Worm (Caenorhabditis elegans) whole organism, L3 larva: ENCODE data around the gene twk-25.
A peak's percentile ranks its signal among the peaks of the same experiment; 100 is the strongest.

Experiments
- R02D3.7 ChIP-seq: fragments of 150-350 bp; optimal IDR thresholded peaks from 2 replicates; lab custom pipeline; 2014; ENCODE audit warnings: missing biosample characterization, missing genetic modification characterization
- aly-2 ChIP-seq: fragments of 150-350 bp; optimal IDR thresholded peaks from 2 replicates; lab custom pipeline; 2014; ENCODE audit warnings: missing biosample characterization, missing genetic modification characterization
- ceh-16 ChIP-seq: sonication (generic microtip); optimal IDR thresholded peaks from 2 replicates; lab custom pipeline; 2017; ENCODE audit warnings: missing biosample characterization, missing genetic modification characterization
- ceh-28 ChIP-seq: fragments of 150-350 bp; optimal IDR thresholded peaks from 2 replicates; lab custom pipeline; 2014; ENCODE audit warnings: missing biosample characterization, missing genetic modification reagents, missing genetic modification characterization
- ceh-82 ChIP-seq: fragments of 150-350 bp; optimal IDR thresholded peaks from 2 replicates; lab custom pipeline; 2014; ENCODE audit warnings: missing biosample characterization, missing genetic modification characterization
- egl-5 ChIP-seq: fragments of 150-350 bp; optimal IDR thresholded peaks from 2 replicates; lab custom pipeline; 2017; ENCODE audit warnings: missing biosample characterization, missing genetic modification reagents, missing genetic modification characterization, inconsistent platforms
- elt-1 ChIP-seq: fragments of 150-350 bp; optimal IDR thresholded peaks from 2 replicates; lab custom pipeline; 2014; ENCODE audit warnings: missing biosample characterization, missing genetic modification characterization
- elt-2 ChIP-seq: sonication (generic microtip); optimal IDR thresholded peaks from 2 replicates; lab custom pipeline; 2016; ENCODE audit warnings: missing genetic modification reagents, mild to moderate bottlenecking, missing genetic modification characterization, missing compliant biosample characterization
- elt-3 ChIP-seq, 3 experiments: fragments of 150-350 bp in 1 of 3; sonication (generic microtip) in 2 of 3; optimal IDR thresholded peaks; 2 replicates in 2 of 3; 4 replicates in 1 of 3; lab custom pipeline; 2014 to 2017; ENCODE audit warnings: missing biosample characterization in 3 of 3, missing genetic modification characterization in 3 of 3
- eor-1 ChIP-seq, 2 experiments: fragments of 150-350 bp; optimal IDR thresholded peaks; 2 replicates each; lab custom pipeline; 2014 to 2018; ENCODE audit warnings: missing biosample characterization in 2 of 2, missing genetic modification characterization in 2 of 2
- fkh-10 ChIP-seq: sonication (generic microtip); optimal IDR thresholded peaks from 2 replicates; lab custom pipeline; 2017; ENCODE audit warnings: missing biosample characterization, missing genetic modification reagents, missing genetic modification characterization
- fos-1 ChIP-seq: fragments of 150-350 bp; optimal IDR thresholded peaks from 2 replicates; lab custom pipeline; 2014; ENCODE audit warnings: missing biosample characterization, missing genetic modification characterization
- hmg-11 ChIP-seq: sonication (generic microtip); optimal IDR thresholded peaks from 2 replicates; lab custom pipeline; 2016; ENCODE audit warnings: missing genetic modification characterization, missing compliant biosample characterization
- jun-1 ChIP-seq: fragments of 150-350 bp; optimal IDR thresholded peaks from 2 replicates; lab custom pipeline; 2014; ENCODE audit warnings: missing biosample characterization, missing genetic modification reagents, missing genetic modification characterization
- lin-39 ChIP-seq: fragments of 150-350 bp; optimal IDR thresholded peaks from 2 replicates; lab custom pipeline; 2018; ENCODE audit warnings: missing biosample characterization, missing genetic modification reagents, missing genetic modification characterization
- lsy-12 ChIP-seq: sonication (generic microtip); optimal IDR thresholded peaks from 2 replicates; lab custom pipeline; 2016; ENCODE audit warnings: mild to moderate bottlenecking, missing genetic modification characterization, missing compliant biosample characterization
- nfya-1 ChIP-seq: sonication (generic microtip); optimal IDR thresholded peaks from 2 replicates; lab custom pipeline; 2017; ENCODE audit warnings: missing genetic modification characterization, mild to moderate bottlenecking, missing compliant biosample characterization, antibody characterized with exemption, moderate library complexity; ENCODE audit not compliant: insufficient read depth
- nhr-23 ChIP-seq: fragments of 150-350 bp; optimal IDR thresholded peaks from 2 replicates; lab custom pipeline; 2014; ENCODE audit warnings: missing biosample characterization, missing genetic modification reagents, missing genetic modification characterization
- nhr-237 ChIP-seq: fragments of 150-350 bp; optimal IDR thresholded peaks from 2 replicates; lab custom pipeline; 2014; ENCODE audit warnings: missing biosample characterization, missing genetic modification characterization
- nhr-25 ChIP-seq: sonication (generic microtip); optimal IDR thresholded peaks from 2 replicates; lab custom pipeline; 2017; ENCODE audit warnings: missing biosample characterization, missing genetic modification characterization
- nhr-43 ChIP-seq: sonication (generic microtip); optimal IDR thresholded peaks from 2 replicates; lab custom pipeline; 2016; ENCODE audit warnings: mild to moderate bottlenecking, missing genetic modification characterization, missing compliant biosample characterization; ENCODE audit not compliant: poor library complexity, severe bottlenecking
- nhr-67 ChIP-seq: fragments of 150-350 bp; optimal IDR thresholded peaks from 2 replicates; lab custom pipeline; 2014; ENCODE audit warnings: missing biosample characterization, missing genetic modification characterization
- nhr-77 ChIP-seq: fragments of 150-350 bp; optimal IDR thresholded peaks from 2 replicates; lab custom pipeline; 2014; ENCODE audit warnings: missing biosample characterization, missing genetic modification characterization
- pha-4 ChIP-seq: fragments of 150-350 bp; optimal IDR thresholded peaks from 2 replicates; lab custom pipeline; 2014; ENCODE audit warnings: missing biosample characterization, missing genetic modification reagents, missing genetic modification characterization
- pqm-1 ChIP-seq: fragments of 150-350 bp; optimal IDR thresholded peaks from 2 replicates; lab custom pipeline; 2017; ENCODE audit warnings: missing biosample characterization, missing genetic modification characterization, inconsistent platforms
- skn-1 ChIP-seq: fragments of 150-350 bp; optimal IDR thresholded peaks from 2 replicates; lab custom pipeline; 2014; ENCODE audit warnings: missing biosample characterization, missing genetic modification characterization
- snpc-4 ChIP-seq: fragments of 150-350 bp; optimal IDR thresholded peaks from 2 replicates; lab custom pipeline; 2014; ENCODE audit warnings: missing biosample characterization, missing genetic modification characterization
- tbx-2 ChIP-seq: sonication (generic microtip); optimal IDR thresholded peaks from 2 replicates; lab custom pipeline; 2016; ENCODE audit warnings: mild to moderate bottlenecking, missing genetic modification characterization, missing compliant biosample characterization
- unc-62 ChIP-seq: fragments of 150-350 bp; sonication (generic microtip); optimal IDR thresholded peaks from 4 replicates; lab custom pipeline; 2014; ENCODE audit warnings: missing biosample characterization, missing genetic modification reagents, missing genetic modification characterization
- zag-1 ChIP-seq: fragments of 150-350 bp; optimal IDR thresholded peaks from 2 replicates; lab custom pipeline; 2014; ENCODE audit warnings: missing biosample characterization, missing genetic modification characterization
- ztf-11 ChIP-seq: fragments of 150-350 bp; optimal IDR thresholded peaks from 2 replicates; lab custom pipeline; 2014; ENCODE audit warnings: missing biosample characterization, missing genetic modification characterization
- ztf-4 ChIP-seq: fragments of 150-350 bp; optimal IDR thresholded peaks from 2 replicates; lab custom pipeline; 2014; ENCODE audit warnings: missing biosample characterization, missing genetic modification characterization

The twk-25 gene

ce11 chrIV:11486859-11487258 is 17.7 kb upstream of the twk-25 start:
- TF ChIP-seq nfya-1 (tag; lab: Kevin White, UChicago) (no peak), hmg-11 (peak; percentile 5)

- TF ChIP-seq pqm-1 (peak; percentile 55), hmg-11 (no peak), nhr-43 (tag; lab: Kevin White, UChicago) (peak; percentile 19), elt-3 (tag; optimal IDR thresholded peaks at IDR 0.05; lab: Kevin White, UChicago) (peak in 1 of 3 experiments; percentile 82), elt-1 (tag; lab: Kevin White, UChicago) (no peak), ztf-4 (no peak), nhr-77 (tag; lab: Kevin White, UChicago) (no peak), fos-1 (tag; lab: Kevin White, UChicago) (no peak), elt-2 (tag; lab: Kevin White, UChicago) (peak; percentile 67)
Measured at ce11 chrIV:11487889-11488556, 16.5 kb upstream of the twk-25 start.

- TF ChIP-seq jun-1 (peak; percentile 46), nhr-237 (tag; lab: Kevin White, UChicago) (no peak), ceh-28 (tag; lab: Kevin White, UChicago) (no peak), skn-1 (no peak), elt-2 (tag; lab: Kevin White, UChicago) (peak; percentile 86), pqm-1 (peak; percentile 57), pha-4 (tag; lab: Kevin White, UChicago) (peak; percentile 44), snpc-4 (tag; lab: Kevin White, UChicago) (no peak), ceh-82 (tag; lab: Kevin White, UChicago) (no peak), nfya-1 (tag; lab: Kevin White, UChicago) (no peak), ztf-11 (tag; lab: Kevin White, UChicago) (no peak)
- TF ChIP-seq, all 47 proteins: peak for 4
Measured at ce11 chrIV:11489077-11489476, 15.4 kb upstream of the twk-25 start.

ce11 chrIV:11489610-11490339 is 14.7 kb upstream of the twk-25 start:
- TF ChIP-seq R02D3.7 (tag; lab: Kevin White, UChicago): peak; percentile 26
- no peak for TF ChIP-seq snpc-4 (tag; lab: Kevin White, UChicago)
- no peak for TF ChIP-seq eor-1 (tag; optimal IDR thresholded peaks at IDR 0.05; lab: Kevin White, UChicago)
- peak; percentile 54 for TF ChIP-seq nhr-23 (tag; lab: Kevin White, UChicago)
- TF ChIP-seq ceh-16 (tag; lab: Kevin White, UChicago): no peak
- peak; percentile 54 for TF ChIP-seq nhr-43 (tag; lab: Kevin White, UChicago)
- no peak for TF ChIP-seq nhr-67 (tag; lab: Kevin White, UChicago)
- peak; percentile 44 for TF ChIP-seq elt-1 (tag; lab: Kevin White, UChicago)
- peak; percentile 32 for TF ChIP-seq nfya-1 (tag; lab: Kevin White, UChicago)
- TF ChIP-seq aly-2 (tag; lab: Kevin White, UChicago): no peak
- TF ChIP-seq fkh-10: no peak
- TF ChIP-seq zag-1: no peak
- TF ChIP-seq egl-5 (tag; lab: Kevin White, UChicago): no peak
- no peak for TF ChIP-seq unc-62 (GFP tag; lab: Kevin White, UChicago)
- TF ChIP-seq lsy-12 (tag; lab: Kevin White, UChicago): no peak
- peak; percentile 96 for TF ChIP-seq nhr-25
- peak; percentile 14 for TF ChIP-seq tbx-2 (tag; lab: Kevin White, UChicago)
- TF ChIP-seq, all 47 proteins: peak for 7

- TF ChIP-seq nfya-1 (tag; lab: Kevin White, UChicago) (peak; percentile 1), nhr-43 (tag; lab: Kevin White, UChicago) (peak; percentile 71), hmg-11 (peak; percentile 2), lin-39 (tag; lab: Kevin White, UChicago) (no peak), elt-1 (tag; lab: Kevin White, UChicago) (peak; percentile 24), lsy-12 (tag; lab: Kevin White, UChicago) (peak; percentile 20), nhr-25 (peak; percentile 57), nhr-23 (tag; lab: Kevin White, UChicago) (peak; percentile 52), nhr-237 (tag; lab: Kevin White, UChicago) (no peak)
Measured at ce11 chrIV:11491422-11491821, 13.1 kb upstream of the twk-25 start.
